Worm (Caenorhabditis elegans): ENCODE results near the gene F10E9.5.

ce11 chrIII:8354644-8355461 lies 47.5 kb downstream of the F10E9.5 start, which contains the start of gene unc-116:
- TF ChIP-seq ztf-11 (tag; optimal IDR thresholded peaks at IDR 0.05): no peak
- no peak for TF ChIP-seq nhr-12 (tag; optimal IDR thresholded peaks at IDR 0.05)
- no peak for TF ChIP-seq elt-3 (tag; optimal IDR thresholded peaks at IDR 0.05)
- peak; percentile 18 for TF ChIP-seq pqm-1 (tag; optimal IDR thresholded peaks at IDR 0.05)
- no peak for TF ChIP-seq skn-1 (tag; optimal IDR thresholded peaks at IDR 0.05)
- no peak for TF ChIP-seq R02D3.7 (tag; optimal IDR thresholded peaks at IDR 0.05)
- TF ChIP-seq fos-1 (tag; optimal IDR thresholded peaks at IDR 0.05): no peak
- no peak for TF ChIP-seq nhr-11 (tag; optimal IDR thresholded peaks at IDR 0.05)
- TF ChIP-seq zag-1 (tag; optimal IDR thresholded peaks at IDR 0.05): no peak
- TF ChIP-seq aly-2 (tag; optimal IDR thresholded peaks at IDR 0.05): no peak
- TF ChIP-seq ztf-4 (tag; optimal IDR thresholded peaks at IDR 0.05): no peak
- TF ChIP-seq unc-39 (tag; optimal IDR thresholded peaks at IDR 0.05): no peak
- no peak for TF ChIP-seq sea-2 (GFP tag; optimal IDR thresholded peaks at IDR 0.05)
- peak; percentile 4 for TF ChIP-seq snpc-4 (tag; optimal IDR thresholded peaks at IDR 0.05)
